Worm (Caenorhabditis elegans) whole organism, midembryonic: Measurements from ENCODE around the gene Y41C4A.11.

Source experiments
- T22C8.4 ChIP-seq: fragments of 200-800 bp; sonication (Bioruptor generic); IDR thresholded peaks from 2 replicates; pipeline ENCODE4 v1.3.6; 2022; ENCODE audit warnings: missing genetic modification characterization, missing compliant biosample characterization
- flt-1 ChIP-seq: fragments of 200-800 bp; sonication (Bioruptor generic); IDR thresholded peaks from 2 replicates; pipeline ENCODE4 v1.3.6; 2022; ENCODE audit warnings: missing genetic modification characterization, missing compliant biosample characterization
- klf-2 ChIP-seq: fragments of 200-800 bp; sonication (Bioruptor generic); conservative IDR thresholded peaks from 2 replicates; pipeline ENCODE4 v1.3.6; 2022; ENCODE audit warnings: missing genetic modification reagents, missing genetic modification characterization, missing compliant biosample characterization
- ref-1 ChIP-seq: fragments of 200-800 bp; sonication (Bioruptor generic); conservative IDR thresholded peaks from 2 replicates; pipeline ENCODE4 v1.3.6; 2022; ENCODE audit warnings: missing genetic modification reagents, missing genetic modification characterization, missing compliant biosample characterization
- ztf-29 ChIP-seq: fragments of 200-800 bp; sonication (Bioruptor generic); IDR thresholded peaks from 2 replicates; pipeline ENCODE4 v1.3.6; 2022; ENCODE audit warnings: missing genetic modification reagents, missing genetic modification characterization, missing compliant biosample characterization

ce11 chrIII:11680514-11680913 lies 39.1 kb upstream of the Y41C4A.11 start:
- TF ChIP-seq klf-2 (GFP tag; lab: Robert Waterston, UW) (no peak), ztf-29 (GFP tag; lab: Robert Waterston, UW) (no peak), T22C8.4 (no peak), flt-1 (GFP tag; lab: Robert Waterston, UW) (no peak), ref-1 (GFP tag; lab: Robert Waterston, UW) (no peak)
